Worm (Caenorhabditis elegans): ENCODE data around the gene ceh-22.

DNA sequence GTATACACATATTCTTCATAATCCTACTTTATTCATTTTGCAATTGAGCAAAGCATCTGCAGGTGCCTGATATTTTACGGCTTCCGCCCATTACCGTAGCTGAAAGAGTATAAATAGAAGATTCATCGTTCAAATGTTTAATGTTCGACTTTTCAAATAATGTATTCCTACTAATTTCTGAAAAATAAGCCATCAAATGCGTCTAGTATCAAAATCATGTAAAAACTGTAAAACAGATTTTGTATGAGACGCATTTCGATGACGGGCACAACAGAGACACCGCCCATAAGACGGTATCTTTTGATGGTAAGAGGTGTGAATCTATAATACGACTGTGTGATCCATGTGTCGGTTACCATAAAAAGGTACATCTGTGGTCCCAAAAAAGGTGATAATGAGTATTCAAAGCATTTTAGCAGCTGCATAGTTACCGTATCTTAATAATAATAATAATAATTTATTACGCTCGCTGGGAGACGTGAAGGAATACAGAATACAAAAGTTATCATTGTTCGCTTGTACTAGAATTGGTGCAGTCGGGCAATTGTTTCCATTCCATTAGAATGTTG is 24.6 kb upstream of the ceh-22 start, which contains the start of the genes C32C4.3 and C32C4.16:
- no peak for TF ChIP-seq fos-1 (tag; optimal IDR thresholded peaks at IDR 0.05)
- no peak for TF ChIP-seq nhr-237 (tag; optimal IDR thresholded peaks at IDR 0.05)
- no peak for TF ChIP-seq D1046.2 (GFP tag; IDR thresholded peaks at IDR 0.05)
- no peak for TF ChIP-seq nhr-77 (tag; optimal IDR thresholded peaks at IDR 0.05)
- TF ChIP-seq hlh-11 (tag; optimal IDR thresholded peaks at IDR 0.05) = no peak
- no peak for TF ChIP-seq ama-1 (optimal IDR thresholded peaks at IDR 0.05)
